Fruit fly (Drosophila melanogaster) whole organism, embryonic: ENCODE results near the gene CG31051.
A peak's percentile ranks its signal among the peaks of the same experiment; 100 is the strongest.

ENCODE experiments used
- Blimp-1 ChIP-seq: fragments of 200-800 bp; sonication (Bioruptor generic); optimal IDR thresholded peaks from 3 replicates; lab custom pipeline; 2018; ENCODE audit warnings: missing biosample characterization, missing genetic modification characterization, mild to moderate bottlenecking, moderate library complexity, missing genetic modification reagents
- CG10565 ChIP-seq: fragments of 200-800 bp; sonication (Bioruptor generic); optimal IDR thresholded peaks from 3 replicates; lab custom pipeline; 2016; ENCODE audit warnings: missing biosample characterization, mild to moderate bottlenecking, missing genetic modification characterization
- CG10959 ChIP-seq: fragments of 200-800 bp; sonication (Bioruptor generic); IDR thresholded peaks from 2 replicates; pipeline ENCODE4 v1.3.6; 2022; ENCODE audit warnings: missing biosample characterization, missing genetic modification characterization
- CG10979 ChIP-seq: fragments of 200-800 bp; sonication (Bioruptor generic); optimal IDR thresholded peaks from 2 replicates; lab custom pipeline; 2018; ENCODE audit warnings: missing biosample characterization, mild to moderate bottlenecking, missing genetic modification characterization, moderate library complexity
- CG13894 ChIP-seq: fragments of 200-800 bp; sonication (Bioruptor generic); optimal IDR thresholded peaks from 3 replicates; lab custom pipeline; 2018; ENCODE audit warnings: missing biosample characterization, mild to moderate bottlenecking, missing genetic modification characterization, moderate library complexity
- CG15011 ChIP-seq: fragments of 200-800 bp; sonication (Bioruptor generic); optimal IDR thresholded peaks from 3 replicates; lab custom pipeline; 2018; ENCODE audit warnings: missing biosample characterization, mild to moderate bottlenecking, missing genetic modification characterization
- CG1529 ChIP-seq: fragments of 200-800 bp; sonication (Bioruptor generic); optimal IDR thresholded peaks from 3 replicates; lab custom pipeline; 2018; ENCODE audit warnings: missing biosample characterization, missing genetic modification characterization
- CG1603 ChIP-seq: fragments of 200-800 bp; sonication (Bioruptor generic); optimal IDR thresholded peaks from 2 replicates; lab custom pipeline; 2019; ENCODE audit warnings: missing biosample characterization, mild to moderate bottlenecking, missing genetic modification characterization, moderate library complexity
- CG17186 ChIP-seq: fragments of 200-800 bp; sonication (Bioruptor generic); optimal IDR thresholded peaks from 3 replicates; lab custom pipeline; 2017; ENCODE audit warnings: missing biosample characterization, missing genetic modification reagents, missing genetic modification characterization
- CG17829 ChIP-seq: fragments of 200-800 bp; optimal IDR thresholded peaks from 2 replicates; lab custom pipeline; 2019; ENCODE audit warnings: missing biosample characterization, mild to moderate bottlenecking, missing genetic modification characterization, moderate library complexity
- CG1792 ChIP-seq: fragments of 200-800 bp; sonication (Bioruptor generic); optimal IDR thresholded peaks from 2 replicates; lab custom pipeline; 2016; ENCODE audit warnings: missing biosample characterization, missing genetic modification characterization
- CG2202 ChIP-seq: fragments of 200-800 bp; sonication (Bioruptor generic); optimal IDR thresholded peaks from 2 replicates; lab custom pipeline; 2018; ENCODE audit warnings: missing biosample characterization, mild to moderate bottlenecking, missing genetic modification characterization
- CG2889 ChIP-seq: fragments of 200-800 bp; sonication (Bioruptor generic); IDR thresholded peaks from 3 replicates; pipeline ENCODE4 v1.3.6; 2022; ENCODE audit warnings: missing biosample characterization, missing genetic modification characterization
- CG3065 ChIP-seq: fragments of 200-800 bp; sonication (Bioruptor generic); optimal IDR thresholded peaks from 2 replicates; lab custom pipeline; 2016; ENCODE audit warnings: missing biosample characterization, missing genetic modification characterization
- CG32767 ChIP-seq: fragments of 200-800 bp; sonication (Bioruptor generic); IDR thresholded peaks from 2 replicates; pipeline ENCODE4 v1.3.6; 2022; ENCODE audit warnings: missing biosample characterization, missing genetic modification characterization
- CG3407 ChIP-seq: fragments of 200-800 bp; sonication (Bioruptor generic); optimal IDR thresholded peaks from 2 replicates; lab custom pipeline; 2018; ENCODE audit warnings: missing biosample characterization, mild to moderate bottlenecking, missing genetic modification characterization
- CG34224 ChIP-seq: fragments of 200-800 bp; sonication (Bioruptor generic); IDR thresholded peaks from 3 replicates; pipeline ENCODE4 v1.3.6; 2022; ENCODE audit warnings: missing biosample characterization, missing genetic modification characterization; ENCODE audit not compliant: partially characterized antibody
- CG9437 ChIP-seq: fragments of 200-800 bp; sonication (Bioruptor generic); optimal IDR thresholded peaks from 2 replicates; lab custom pipeline; 2018; ENCODE audit warnings: missing biosample characterization, mild to moderate bottlenecking, missing genetic modification characterization
- Camta ChIP-seq: fragments of 200-800 bp; sonication (Bioruptor generic); optimal IDR thresholded peaks from 2 replicates; lab custom pipeline; 2016; ENCODE audit warnings: missing biosample characterization, missing genetic modification characterization
- D19B ChIP-seq: fragments of 200-800 bp; sonication (Bioruptor generic); optimal IDR thresholded peaks from 2 replicates; lab custom pipeline; 2017; ENCODE audit warnings: missing biosample characterization, mild to moderate bottlenecking, missing genetic modification characterization
- Drgx ChIP-seq: fragments of 200-800 bp; sonication (Bioruptor generic); IDR thresholded peaks from 2 replicates; pipeline ENCODE4 v1.3.6; 2022; ENCODE audit warnings: missing biosample characterization, missing genetic modification characterization
- Gsc ChIP-seq: fragments of 200-800 bp; sonication (Bioruptor generic); IDR thresholded peaks from 2 replicates; pipeline ENCODE4 v1.3.6; 2022; ENCODE audit warnings: missing biosample characterization, missing genetic modification characterization
- Gug ChIP-seq: fragments of 200-800 bp; sonication (Bioruptor generic); IDR thresholded peaks from 4 replicates; pipeline ENCODE4 v1.3.6; 2022; ENCODE audit warnings: missing biosample characterization, missing genetic modification characterization
- HLH3B ChIP-seq: fragments of 200-800 bp; sonication (Bioruptor generic); IDR thresholded peaks from 2 replicates; pipeline ENCODE4 v1.3.6; 2022; ENCODE audit warnings: missing biosample characterization, missing genetic modification characterization
- HmgD ChIP-seq: fragments of 200-800 bp; sonication (Bioruptor generic); optimal IDR thresholded peaks from 3 replicates; lab custom pipeline; 2016; ENCODE audit warnings: missing biosample characterization, missing genetic modification characterization
- HmgZ ChIP-seq: fragments of 200-800 bp; sonication (Bioruptor generic); optimal IDR thresholded peaks from 2 replicates; lab custom pipeline; 2018; ENCODE audit warnings: missing biosample characterization, mild to moderate bottlenecking, missing genetic modification characterization
- MTF-1 ChIP-seq: fragments of 200-800 bp; sonication (Bioruptor generic); optimal IDR thresholded peaks from 2 replicates; lab custom pipeline; 2018; ENCODE audit warnings: missing biosample characterization, mild to moderate bottlenecking, missing genetic modification characterization, borderline replicate concordance
- Mrtf ChIP-seq: fragments of 200-800 bp; sonication (Bioruptor generic); IDR thresholded peaks from 3 replicates; pipeline ENCODE4 v1.3.6; 2022; ENCODE audit warnings: missing biosample characterization, missing genetic modification characterization
- Nf-YA ChIP-seq: fragments of 200-800 bp; sonication (Bioruptor generic); IDR thresholded peaks from 2 replicates; pipeline ENCODE4 v1.3.6; 2022; ENCODE audit warnings: missing biosample characterization, missing genetic modification characterization
- Oaz ChIP-seq: fragments of 200-800 bp; sonication (Bioruptor generic); IDR thresholded peaks from 2 replicates; pipeline ENCODE4 v1.3.6; 2022; ENCODE audit warnings: missing biosample characterization, missing genetic modification characterization
- Six4 ChIP-seq: fragments of 200-800 bp; sonication (Bioruptor generic); optimal IDR thresholded peaks from 2 replicates; lab custom pipeline; 2016; ENCODE audit warnings: missing biosample characterization, missing genetic modification characterization
- Sry-δ ChIP-seq: fragments of 200-800 bp; sonication (Bioruptor generic); optimal IDR thresholded peaks from 2 replicates; lab custom pipeline; 2016; ENCODE audit warnings: missing biosample characterization, missing genetic modification characterization
- ap ChIP-seq: fragments of 200-800 bp; sonication (Bioruptor generic); IDR thresholded peaks from 2 replicates; pipeline ENCODE4 v1.3.6; 2022; ENCODE audit warnings: missing biosample characterization, missing genetic modification characterization
- ara ChIP-seq: fragments of 200-800 bp; sonication (Bioruptor generic); IDR thresholded peaks from 2 replicates; pipeline ENCODE4 v1.3.6; 2022; ENCODE audit warnings: missing biosample characterization, missing genetic modification characterization
- cg ChIP-seq: fragments of 200-800 bp; sonication (Bioruptor generic); optimal IDR thresholded peaks from 3 replicates; lab custom pipeline; 2019; ENCODE audit warnings: missing biosample characterization, mild to moderate bottlenecking, missing genetic modification characterization, moderate library complexity
- crc ChIP-seq: fragments of 200-800 bp; sonication (Bioruptor generic); optimal IDR thresholded peaks from 2 replicates; lab custom pipeline; 2016; ENCODE audit warnings: missing biosample characterization, missing genetic modification characterization
- croc ChIP-seq: fragments of 200-800 bp; sonication (Bioruptor generic); conservative IDR thresholded peaks from 3 replicates; pipeline ENCODE4 v1.3.6; 2022; ENCODE audit warnings: missing biosample characterization, missing genetic modification characterization
- da ChIP-seq: fragments of 200-800 bp; sonication (Bioruptor generic); optimal IDR thresholded peaks from 2 replicates; lab custom pipeline; 2016; ENCODE audit warnings: missing biosample characterization, missing genetic modification characterization
- danr ChIP-seq: fragments of 200-800 bp; sonication (Bioruptor generic); IDR thresholded peaks from 2 replicates; pipeline ENCODE4 v1.3.6; 2022; ENCODE audit warnings: missing biosample characterization, missing genetic modification characterization
- disco-r ChIP-seq: fragments of 200-800 bp; sonication (Bioruptor generic); optimal IDR thresholded peaks from 2 replicates; lab custom pipeline; 2016; ENCODE audit warnings: missing biosample characterization, missing genetic modification characterization
- emc ChIP-seq: fragments of 200-800 bp; sonication (Bioruptor generic); optimal IDR thresholded peaks from 2 replicates; lab custom pipeline; 2016; ENCODE audit warnings: missing biosample characterization, missing genetic modification characterization
- eve ChIP-seq, 2 experiments: fragments of >200 bp; optimal IDR thresholded peaks; 2 replicates each; lab custom pipeline; 2017; ENCODE audit warnings: missing biosample characterization in 2 of 2, missing genetic modification characterization in 2 of 2
- hth ChIP-seq: fragments of >200 bp; optimal IDR thresholded peaks from 2 replicates; lab custom pipeline; 2017; ENCODE audit warnings: inconsistent platforms
- kni ChIP-seq: fragments of 200-800 bp; sonication (Bioruptor generic); optimal IDR thresholded peaks from 3 replicates; lab custom pipeline; 2017; ENCODE audit warnings: mild to moderate bottlenecking, missing biosample characterization, missing genetic modification reagents, missing genetic modification characterization
- pzg ChIP-seq: fragments of 200-800 bp; sonication (Bioruptor generic); optimal IDR thresholded peaks from 3 replicates; lab custom pipeline; 2018; ENCODE audit warnings: missing biosample characterization, mild to moderate bottlenecking, missing genetic modification characterization, moderate library complexity
- rib ChIP-seq: fragments of 200-800 bp; sonication (Bioruptor generic); IDR thresholded peaks from 2 replicates; pipeline ENCODE4 v1.3.6; 2022; ENCODE audit warnings: missing biosample characterization, missing genetic modification characterization
- sr ChIP-seq: fragments of 200-800 bp; sonication (Bioruptor generic); IDR thresholded peaks from 3 replicates; pipeline ENCODE4 v1.3.6; 2022; ENCODE audit warnings: missing biosample characterization, missing genetic modification characterization
- tin ChIP-seq: fragments of 200-800 bp; sonication (Bioruptor generic); optimal IDR thresholded peaks from 3 replicates; lab custom pipeline; 2016; ENCODE audit warnings: missing biosample characterization, missing genetic modification characterization
- trem ChIP-seq: fragments of 200-800 bp; optimal IDR thresholded peaks from 3 replicates; lab custom pipeline; 2019; ENCODE audit warnings: missing biosample characterization, mild to moderate bottlenecking, missing genetic modification characterization, moderate library complexity
- wek ChIP-seq: fragments of 200-800 bp; sonication (Bioruptor generic); optimal IDR thresholded peaks from 3 replicates; lab custom pipeline; 2018; ENCODE audit warnings: missing biosample characterization, mild to moderate bottlenecking, missing genetic modification characterization, moderate library complexity
- zfh1 ChIP-seq: fragments of 200-800 bp; sonication (Bioruptor generic); IDR thresholded peaks from 3 replicates; pipeline ENCODE4 v1.3.6; 2022; ENCODE audit warnings: missing biosample characterization, missing genetic modification characterization

The CG31051 gene

DNA sequence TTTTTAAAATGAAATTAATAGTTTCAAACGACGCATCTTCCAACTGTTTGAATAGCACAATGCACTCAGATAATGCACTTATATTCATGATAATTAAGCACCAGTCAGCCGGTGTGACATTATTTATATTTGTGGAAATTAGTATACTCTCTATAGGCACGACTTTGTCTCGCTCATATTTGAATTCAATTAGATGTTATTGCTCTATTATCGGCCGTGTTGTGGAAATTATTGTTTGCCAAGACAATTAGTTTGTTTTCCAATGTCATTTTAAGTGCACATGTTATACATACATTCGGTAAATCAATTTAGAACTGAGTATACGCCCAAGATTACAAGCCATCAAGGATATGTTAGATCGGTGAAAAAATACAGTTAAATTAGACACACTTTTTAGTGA, 32.7 kb upstream of the CG31051 start (continued):
- TF ChIP-seq crc (GFP tag; lab: Kevin White, UChicago): no peak
- no peak for TF ChIP-seq Nf-YA (GFP tag; lab: Robert Waterston, UW)
- TF ChIP-seq Blimp-1: peak; percentile 12
- TF ChIP-seq CG1603: peak; percentile 19
- TF ChIP-seq CG3407 (GFP tag; lab: Kevin White, UChicago): no peak
- TF ChIP-seq Drgx: no peak
- TF ChIP-seq CG2202 (tag; lab: Kevin White, UChicago): no peak
- TF ChIP-seq CG2889 (GFP tag; lab: Robert Waterston, UW): no peak
- TF ChIP-seq CG13894 (tag; lab: Kevin White, UChicago): no peak
- TF ChIP-seq da (GFP tag; lab: Kevin White, UChicago): no peak
- no peak for TF ChIP-seq sr (GFP tag; lab: Robert Waterston, UW)
- TF ChIP-seq ap (GFP tag; lab: Robert Waterston, UW): no peak
- TF ChIP-seq HmgZ (tag; lab: Kevin White, UChicago): no peak
- peak; percentile 3 for TF ChIP-seq CG10979 (tag; lab: Kevin White, UChicago)
- TF ChIP-seq Gsc: no peak
- no peak for TF ChIP-seq MTF-1
- no peak for TF ChIP-seq HmgD (GFP tag; lab: Kevin White, UChicago)
- no peak for TF ChIP-seq tin (GFP tag; lab: Kevin White, UChicago)
- TF ChIP-seq CG17186 (GFP tag; lab: Kevin White, UChicago): no peak
- TF ChIP-seq CG1529 (GFP tag; lab: Kevin White, UChicago): no peak
- TF ChIP-seq Sry-δ (GFP tag; lab: Kevin White, UChicago): no peak
- TF ChIP-seq croc (GFP tag; lab: Robert Waterston, UW): no peak

DNA sequence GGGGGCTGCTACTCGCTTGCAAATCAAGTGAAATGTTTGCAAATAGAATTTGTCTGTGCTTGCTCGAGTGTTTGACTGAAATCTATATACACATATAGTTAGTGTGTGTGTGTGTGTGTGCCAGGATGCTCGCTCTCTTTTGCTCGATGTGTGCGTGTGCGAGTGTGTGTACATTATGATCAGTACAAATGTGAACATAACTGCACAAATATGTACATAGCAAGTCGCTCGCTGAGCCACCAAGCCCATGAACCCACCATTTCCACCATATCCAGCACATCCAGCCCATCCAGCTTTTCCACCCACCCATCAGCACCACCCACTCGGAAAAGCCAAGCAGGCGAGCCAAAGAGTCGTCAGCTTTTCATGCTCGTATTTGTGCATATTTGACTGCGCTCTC, 31.9 kb upstream of the CG31051 start:
- TF ChIP-seq CG34224 (GFP tag; lab: Robert Waterston, UW) (no peak), disco-r (no peak), CG10959 (GFP tag; lab: Robert Waterston, UW) (0 out of 2 replicates have a peak, but pooled peaks have one; percentile 12), Camta (no peak), danr (no peak), D19B (GFP tag; lab: Kevin White, UChicago) (no peak), wek (GFP tag; lab: Kevin White, UChicago) (peak; percentile 28), kni (GFP tag; lab: Kevin White, UChicago) (peak; percentile 4), CG9437 (no peak), pzg (GFP tag; lab: Kevin White, UChicago) (no peak), CG1529 (GFP tag; lab: Kevin White, UChicago) (peak; percentile 9), CG3065 (no peak), trem (tag; lab: Kevin White, UChicago) (no peak), Mrtf (no peak), rib (GFP tag; lab: Robert Waterston, UW) (no peak), CG32767 (GFP tag; lab: Robert Waterston, UW) (no peak), HLH3B (GFP tag; lab: Robert Waterston, UW) (peak; percentile 22; the same call in 1 of the 2 replicates), cg (GFP tag; lab: Kevin White, UChicago) (peak; percentile 1), croc (GFP tag; lab: Robert Waterston, UW) (no peak), sr (GFP tag; lab: Robert Waterston, UW) (0 out of 3 replicates have a peak, but pooled peaks have one; percentile 20), CG15011 (GFP tag; lab: Kevin White, UChicago) (no peak), CG17829 (tag; lab: Kevin White, UChicago) (no peak), MTF-1 (peak; percentile 52), emc (GFP tag; lab: Kevin White, UChicago) (no peak), zfh1 (no peak), CG1792 (GFP tag; lab: Kevin White, UChicago) (peak; percentile 20), hth (lab: Kevin White, UChicago) (no peak), Gug (GFP tag; lab: Robert Waterston, UW) (no peak), Oaz (GFP tag; lab: Robert Waterston, UW) (no peak), eve (GFP tag; optimal IDR thresholded peaks at IDR 0.05; lab: Kevin White, UChicago) (no peak), Six4 (GFP tag; lab: Kevin White, UChicago) (no peak), CG10565 (GFP tag; lab: Kevin White, UChicago) (no peak), ara (GFP tag; lab: Robert Waterston, UW) (no peak)
